Worm (Caenorhabditis elegans) whole organism, L4 larva: ENCODE measurements around the gene fbxa-78.

ENCODE experiments used
- aha-1 ChIP-seq: fragments of 150-350 bp; peaks from one replicate; lab custom pipeline; 2014; ENCODE audit warnings: missing biosample characterization, missing genetic modification characterization
- ceh-28 ChIP-seq: fragments of 150-350 bp; optimal IDR thresholded peaks from 2 replicates; lab custom pipeline; 2014; ENCODE audit warnings: missing biosample characterization, missing genetic modification reagents, missing genetic modification characterization
- ceh-62 ChIP-seq: sonication (generic microtip); optimal IDR thresholded peaks from 2 replicates; lab custom pipeline; 2017; ENCODE audit warnings: missing biosample characterization, missing genetic modification characterization
- ceh-82 ChIP-seq: sonication (generic microtip); optimal IDR thresholded peaks from 2 replicates; lab custom pipeline; 2017; ENCODE audit warnings: missing biosample characterization, missing genetic modification characterization
- dpl-1 ChIP-seq: fragments of 150-350 bp; optimal IDR thresholded peaks from 2 replicates; lab custom pipeline; 2014; ENCODE audit warnings: missing biosample characterization, missing genetic modification reagents, missing genetic modification characterization
- fos-1 ChIP-seq: fragments of 150-350 bp; optimal IDR thresholded peaks from 2 replicates; lab custom pipeline; 2014; ENCODE audit warnings: missing biosample characterization, missing genetic modification characterization
- hmg-1.1 ChIP-seq: fragments of 200-800 bp; sonication (Bioruptor generic); IDR thresholded peaks from 2 replicates; pipeline ENCODE4 v1.3.6; 2022; ENCODE audit warnings: missing genetic modification reagents, missing genetic modification characterization, missing compliant biosample characterization
- jun-1 ChIP-seq: fragments of 150-350 bp; optimal IDR thresholded peaks from 2 replicates; lab custom pipeline; 2014; ENCODE audit warnings: missing biosample characterization, missing genetic modification reagents, missing genetic modification characterization
- lin-13 ChIP-seq: fragments of 150-350 bp; optimal IDR thresholded peaks from 2 replicates; lab custom pipeline; 2014; ENCODE audit warnings: missing biosample characterization, missing genetic modification reagents, missing genetic modification characterization
- mes-2 ChIP-seq: sonication (generic microtip); optimal IDR thresholded peaks from 2 replicates; lab custom pipeline; 2016; ENCODE audit warnings: missing genotype, mild to moderate bottlenecking, missing genetic modification characterization, missing compliant biosample characterization; ENCODE audit not compliant: poor library complexity, severe bottlenecking
- nhr-237 ChIP-seq: sonication (generic microtip); optimal IDR thresholded peaks from 2 replicates; lab custom pipeline; 2017; ENCODE audit warnings: missing biosample characterization, missing genetic modification characterization
- nhr-76 ChIP-seq: fragments of 150-350 bp; optimal IDR thresholded peaks from 2 replicates; lab custom pipeline; 2014; ENCODE audit warnings: missing biosample characterization, missing genetic modification characterization
- rbr-2 ChIP-seq: sonication (generic microtip); optimal IDR thresholded peaks from 2 replicates; lab custom pipeline; 2016; ENCODE audit warnings: missing genotype, missing genetic modification characterization, missing compliant biosample characterization
- snpc-1.2 ChIP-seq: fragments of 200-800 bp; sonication (Bioruptor generic); IDR thresholded peaks from 2 replicates; pipeline ENCODE4 v1.3.6; 2022; ENCODE audit warnings: missing genetic modification reagents, missing genetic modification characterization, missing compliant biosample characterization

DNA sequence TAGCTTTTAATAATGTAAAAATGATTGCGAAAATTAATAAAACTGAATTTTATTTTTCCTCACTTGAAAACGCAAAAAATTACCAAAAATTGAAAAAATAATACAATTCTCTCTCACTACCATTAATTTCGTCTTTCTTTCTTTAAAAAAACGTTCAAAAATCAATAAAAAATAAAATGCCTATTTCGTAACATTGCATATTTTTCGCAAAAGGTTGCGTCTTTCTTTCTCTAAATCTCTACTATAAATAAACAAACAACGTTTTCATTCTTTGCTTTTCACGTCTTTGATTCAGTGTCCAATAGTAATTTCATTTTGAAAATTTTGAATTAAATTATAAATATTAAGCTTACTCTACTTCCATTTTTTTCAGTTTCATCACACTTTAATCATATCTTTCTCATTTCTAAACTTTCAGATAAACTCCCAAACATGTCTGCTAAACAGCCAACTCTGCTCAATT lies 26.4 kb upstream of the fbxa-78 start, which contains the start of gene fbxa-37:
- no peak for TF ChIP-seq jun-1 (tag; lab: Kevin White, UChicago)
- TF ChIP-seq nhr-237 = no peak
- no peak for TF ChIP-seq nhr-76 (tag; lab: Kevin White, UChicago)
- TF ChIP-seq ceh-28 (tag; lab: Kevin White, UChicago) = no peak
- no peak for TF ChIP-seq snpc-1.2
- no peak for TF ChIP-seq aha-1 (tag; lab: Kevin White, UChicago)
- TF ChIP-seq rbr-2 (tag; lab: Kevin White, UChicago) = no peak
- TF ChIP-seq hmg-1.1 (GFP tag; lab: Robert Waterston, UW) = no peak
- TF ChIP-seq lin-13 (GFP tag; lab: Kevin White, UChicago) = no peak
- no peak for TF ChIP-seq ceh-82 (tag; lab: Kevin White, UChicago)
- no peak for TF ChIP-seq ceh-62 (tag; lab: Kevin White, UChicago)
- TF ChIP-seq mes-2 (tag; lab: Kevin White, UChicago) = no peak
- no peak for TF ChIP-seq dpl-1 (GFP tag; lab: Kevin White, UChicago)
- no peak for TF ChIP-seq fos-1
